Fruit fly (Drosophila melanogaster): ENCODE data around the gene RPA2.
A peak's percentile ranks its signal among the peaks of the same experiment; 100 is the strongest.

The RPA2 gene

DNA sequence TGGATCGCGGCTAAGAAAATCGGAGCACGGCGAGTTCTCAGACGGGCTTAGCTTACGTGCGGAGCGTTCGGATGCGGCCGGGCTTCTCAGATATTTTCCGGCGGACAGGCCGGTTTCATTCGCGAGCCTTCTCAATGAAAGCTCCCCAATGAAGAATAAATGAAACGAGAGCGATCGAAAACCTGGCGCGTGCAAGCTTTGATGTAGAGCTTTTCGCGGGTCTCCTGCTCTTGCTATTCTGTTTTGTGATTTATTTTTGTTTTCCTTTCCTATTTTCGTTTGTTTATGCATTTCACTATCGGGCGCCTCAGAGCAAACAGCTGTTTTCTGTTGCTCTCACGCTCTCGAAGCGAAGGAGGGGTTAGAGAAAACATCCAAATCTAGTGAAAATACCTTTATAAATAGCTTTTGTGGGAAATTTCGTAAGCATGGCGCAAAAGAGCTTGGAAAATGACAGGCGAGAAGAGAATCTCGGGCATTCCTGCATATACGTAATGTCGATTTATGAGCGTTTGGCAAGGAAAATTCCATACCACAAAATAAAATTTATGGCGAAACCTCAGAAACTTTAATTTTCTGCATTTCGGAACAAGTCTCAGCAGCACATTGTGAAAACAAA is 39.9 kb downstream of the RPA2 start:
- TF ChIP-seq Eip78C (GFP tag), result peak; percentile 51
- TF ChIP-seq Lpt (GFP tag; optimal IDR thresholded peaks at IDR 0.05), result no peak
- no peak for TF ChIP-seq CG32006 (GFP tag; optimal IDR thresholded peaks at IDR 0.05)
- TF ChIP-seq fd59A (GFP tag; optimal IDR thresholded peaks at IDR 0.05), result no peak
- TF ChIP-seq CG34406 (GFP tag; optimal IDR thresholded peaks at IDR 0.05), result no peak
- TF ChIP-seq CG6854 (GFP tag; optimal IDR thresholded peaks at IDR 0.05), result no peak
- TF ChIP-seq CG16779 (tag; optimal IDR thresholded peaks at IDR 0.05), result peak; percentile 13
- 0 out of 3 replicates have a peak, but pooled peaks have one; percentile 22 for TF ChIP-seq CG8119 (GFP tag; IDR thresholded peaks at IDR 0.05)
- TF ChIP-seq CG1621 (tag; optimal IDR thresholded peaks at IDR 0.05), result peak; percentile 52
- no peak for TF ChIP-seq OdsH (GFP tag; optimal IDR thresholded peaks at IDR 0.05)
- no peak for TF ChIP-seq CG3919 (GFP tag; optimal IDR thresholded peaks at IDR 0.05)
- peak; percentile 19 for TF ChIP-seq fkh (GFP tag; optimal IDR thresholded peaks at IDR 0.05)
- TF ChIP-seq fd85E (GFP tag; optimal IDR thresholded peaks at IDR 0.05), result no peak
- TF ChIP-seq vri (GFP tag; optimal IDR thresholded peaks at IDR 0.05), result no peak
- TF ChIP-seq CG4318 (GFP tag; optimal IDR thresholded peaks at IDR 0.05), result no peak
- no peak for TF ChIP-seq CG10669 (GFP tag; optimal IDR thresholded peaks at IDR 0.05)
- no peak for TF ChIP-seq Ets21C (GFP tag; optimal IDR thresholded peaks at IDR 0.05)
- TF ChIP-seq CG11902 (GFP tag; optimal IDR thresholded peaks at IDR 0.05), result no peak
- TF ChIP-seq salr (GFP tag; optimal IDR thresholded peaks at IDR 0.05), result no peak

DNA sequence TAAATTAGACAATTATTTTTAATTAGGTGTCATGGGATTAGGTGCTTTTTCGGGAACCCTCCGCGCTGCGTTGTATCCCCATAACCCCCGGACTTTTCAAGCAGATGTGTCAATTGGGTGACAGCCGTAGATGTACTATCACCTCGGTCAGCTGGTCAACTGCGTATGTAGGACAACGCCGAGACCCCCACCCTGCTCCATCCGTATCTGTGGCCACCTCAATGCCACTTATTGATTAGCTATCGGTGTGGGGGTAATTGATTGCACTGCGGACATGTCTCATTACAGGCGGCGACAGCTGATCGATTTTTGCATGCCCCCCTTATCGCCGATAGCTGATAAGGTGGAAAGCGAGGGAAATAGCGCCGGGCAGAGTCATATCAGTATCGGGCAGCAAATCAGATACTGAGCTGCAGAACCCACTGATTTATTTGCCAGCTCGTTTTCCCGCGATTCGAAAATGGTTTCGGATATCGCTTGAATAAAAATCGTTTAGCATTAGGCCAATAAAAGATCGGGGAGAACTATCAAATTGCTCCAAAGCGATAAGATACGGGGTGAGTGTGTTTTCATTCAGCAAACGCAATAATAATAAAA is 42.2 kb downstream of the RPA2 start:
- no peak for TF ChIP-seq CG11762 (GFP tag; optimal IDR thresholded peaks at IDR 0.05; ENCODE audit: insufficient read depth)
- no peak for TF ChIP-seq Lpt (GFP tag; optimal IDR thresholded peaks at IDR 0.05)
- TF ChIP-seq CG8632 (GFP tag; optimal IDR thresholded peaks at IDR 0.05), result no peak
- TF ChIP-seq CG6808 (GFP tag; optimal IDR thresholded peaks at IDR 0.05), result no peak
- TF ChIP-seq vri (GFP tag; optimal IDR thresholded peaks at IDR 0.05), result peak; percentile 31
- no peak for TF ChIP-seq Hr4 (GFP tag; optimal IDR thresholded peaks at IDR 0.05)
- TF ChIP-seq svp (GFP tag), result peak; percentile 99
- no peak for TF ChIP-seq CG15336 (GFP tag; IDR thresholded peaks at IDR 0.05)
- no peak for TF ChIP-seq fd59A (GFP tag; optimal IDR thresholded peaks at IDR 0.05)

DNA sequence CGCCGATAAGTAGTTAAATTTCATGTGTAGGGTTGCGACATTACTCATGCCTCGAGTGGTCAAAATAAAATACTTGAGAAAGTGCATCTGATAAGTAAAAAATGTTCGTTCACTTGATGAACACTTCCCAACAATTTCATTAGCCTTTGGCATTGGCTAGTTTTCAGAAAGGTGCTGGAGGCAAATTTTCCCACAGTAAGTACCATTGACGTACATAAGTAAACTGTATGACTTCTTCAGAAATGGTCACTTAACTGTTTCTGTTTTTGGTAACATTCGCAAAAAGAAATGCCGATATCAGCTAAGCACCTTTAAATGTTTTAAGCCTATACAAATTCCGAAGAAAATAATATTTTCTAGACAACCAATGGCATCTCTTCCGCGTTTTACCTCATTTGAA is 42.9 kb downstream of the RPA2 start:
- TF ChIP-seq ss (GFP tag; optimal IDR thresholded peaks at IDR 0.05), result no peak
- no peak for TF ChIP-seq Eip93F (GFP tag; optimal IDR thresholded peaks at IDR 0.05)
- TF ChIP-seq CG1621 (tag; optimal IDR thresholded peaks at IDR 0.05), result no peak
- no peak for TF ChIP-seq Lpt (GFP tag; optimal IDR thresholded peaks at IDR 0.05)
- no peak for TF ChIP-seq acj6 (GFP tag; optimal IDR thresholded peaks at IDR 0.05)

DNA sequence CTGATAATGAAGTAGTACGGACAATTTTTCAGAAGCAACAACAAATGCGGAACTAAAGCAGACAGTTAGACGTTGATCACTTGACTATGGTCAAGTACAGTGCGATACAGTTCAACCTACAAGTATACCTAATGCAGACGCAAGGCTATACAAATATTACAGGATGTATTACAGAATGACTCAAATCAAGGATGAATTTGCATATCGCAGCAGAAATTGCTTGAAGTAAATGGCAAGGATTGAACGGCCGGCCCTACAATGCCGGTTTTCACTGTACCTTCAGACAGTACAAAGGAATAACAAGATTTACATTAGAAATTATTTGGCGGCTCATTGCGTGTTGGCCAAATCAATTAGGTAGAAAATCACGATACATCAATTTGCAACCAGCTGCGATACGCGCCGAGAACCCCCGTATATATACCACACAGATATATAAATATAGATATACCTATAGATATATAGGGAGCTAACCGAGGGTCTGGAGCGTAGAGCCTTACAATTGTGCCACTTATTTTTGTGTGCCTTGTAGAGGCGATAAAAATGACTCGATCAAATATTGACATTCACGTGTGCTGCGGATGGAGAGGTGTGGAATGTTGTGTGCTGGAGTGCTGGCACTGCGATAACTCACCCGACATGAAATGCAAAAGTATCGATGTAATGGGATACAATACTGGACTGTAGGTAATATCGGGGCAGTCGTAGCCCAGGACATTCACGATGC is 44.4 kb downstream of the RPA2 start:
- TF ChIP-seq lz (GFP tag; optimal IDR thresholded peaks at IDR 0.05) (no peak), CG11762 (GFP tag; optimal IDR thresholded peaks at IDR 0.05; ENCODE audit: insufficient read depth) (no peak), eg (GFP tag; IDR thresholded peaks at IDR 0.05) (peak; percentile 59), CG3032 (tag; optimal IDR thresholded peaks at IDR 0.05) (no peak), OdsH (GFP tag; optimal IDR thresholded peaks at IDR 0.05) (peak; percentile 10), Lpt (GFP tag; optimal IDR thresholded peaks at IDR 0.05) (no peak), CG11902 (GFP tag; optimal IDR thresholded peaks at IDR 0.05) (no peak), net (GFP tag; optimal IDR thresholded peaks at IDR 0.05) (peak; percentile 33), CG8632 (GFP tag; optimal IDR thresholded peaks at IDR 0.05) (peak; percentile 9), Hr39 (GFP tag; optimal IDR thresholded peaks at IDR 0.05) (peak; percentile 6), CG6163 (GFP tag; IDR thresholded peaks at IDR 0.05) (peak; percentile 18; the same call in 1 of the 3 replicates), CG32006 (GFP tag; optimal IDR thresholded peaks at IDR 0.05) (peak; percentile 22), Sox102F (GFP tag; optimal IDR thresholded peaks at IDR 0.05) (no peak), svp (GFP tag) (peak; percentile 55), fkh (GFP tag; optimal IDR thresholded peaks at IDR 0.05) (peak; percentile 77), CG6854 (GFP tag; optimal IDR thresholded peaks at IDR 0.05) (peak; percentile 47), CG1621 (tag; optimal IDR thresholded peaks at IDR 0.05) (no peak), Met (GFP tag; optimal IDR thresholded peaks at IDR 0.05) (peak; percentile 4), CG6808 (GFP tag; optimal IDR thresholded peaks at IDR 0.05) (peak; percentile 33), vri (GFP tag; optimal IDR thresholded peaks at IDR 0.05) (peak; percentile 52), spab (GFP tag; optimal IDR thresholded peaks at IDR 0.05) (peak; percentile 32), CG7368 (GFP tag; optimal IDR thresholded peaks at IDR 0.05) (no peak), Eip78C (GFP tag) (peak; percentile 56), CG9139 (GFP tag; optimal IDR thresholded peaks at IDR 0.05) (peak; percentile 48), CG6276 (GFP tag; optimal IDR thresholded peaks at IDR 0.05) (no peak), CG3919 (GFP tag; optimal IDR thresholded peaks at IDR 0.05) (peak; percentile 19), ss (GFP tag; optimal IDR thresholded peaks at IDR 0.05) (peak; percentile 6 to 56), Hr4 (GFP tag; optimal IDR thresholded peaks at IDR 0.05) (peak; percentile 45)
